Worm (Caenorhabditis elegans): ENCODE results near the gene lin-31.

ce11 chrII:3982313-3982712 lies at the start of gene lin-31:
- TF ChIP-seq flt-1 (GFP tag; IDR thresholded peaks at IDR 0.05) (no peak), med-1 (GFP tag; optimal IDR thresholded peaks at IDR 0.05; ENCODE audit: insufficient read depth) (no peak), T22C8.4 (GFP tag; IDR thresholded peaks at IDR 0.05) (no peak), cog-1 (tag; optimal IDR thresholded peaks at IDR 0.05) (no peak), ref-1 (GFP tag; conservative IDR thresholded peaks at IDR 0.05) (no peak), ztf-29 (GFP tag; IDR thresholded peaks at IDR 0.05) (no peak), klf-2 (GFP tag; conservative IDR thresholded peaks at IDR 0.05) (no peak), ztf-23 (GFP tag; IDR thresholded peaks at IDR 0.05) (no peak)

All from whole organism, midembryonic.